Fruit fly (Drosophila melanogaster) whole organism: ENCODE results near the gene Sf3b5.

Experiments
- EcR ChIP-seq, 2 experiments: fragments of >200 bp; optimal IDR thresholded peaks; 2 replicates each; lab custom pipeline; 2017; ENCODE audit warnings: missing biosample characterization in 2 of 2, missing genetic modification characterization in 2 of 2, missing genetic modification reagents in 2 of 2
- pan ChIP-seq: fragments of >200 bp; optimal IDR thresholded peaks from 2 replicates; lab custom pipeline; 2017
- psq ChIP-seq: fragments of >200 bp; optimal IDR thresholded peaks from 2 replicates; lab custom pipeline; 2017
- usp ChIP-seq: fragments of >200 bp; optimal IDR thresholded peaks from 2 replicates; lab custom pipeline; 2017; ENCODE audit warnings: missing biosample characterization, missing genetic modification characterization, mixed read lengths

- TF ChIP-seq usp (GFP tag; lab: Kevin White, UChicago) (no peak), psq (lab: Kevin White, UChicago) (no peak), pan (lab: Kevin White, UChicago) (no peak), EcR (GFP tag; optimal IDR thresholded peaks at IDR 0.05; lab: Kevin White, UChicago) (no peak)
Measured at dm6 chr3R:8984141-8984540, 31.0 kb downstream of the Sf3b5 start, which contains the start of gene RagA-B.
